Worm (Caenorhabditis elegans): ENCODE data around the gene C44C10.7.

The C44C10.7 gene

DNA sequence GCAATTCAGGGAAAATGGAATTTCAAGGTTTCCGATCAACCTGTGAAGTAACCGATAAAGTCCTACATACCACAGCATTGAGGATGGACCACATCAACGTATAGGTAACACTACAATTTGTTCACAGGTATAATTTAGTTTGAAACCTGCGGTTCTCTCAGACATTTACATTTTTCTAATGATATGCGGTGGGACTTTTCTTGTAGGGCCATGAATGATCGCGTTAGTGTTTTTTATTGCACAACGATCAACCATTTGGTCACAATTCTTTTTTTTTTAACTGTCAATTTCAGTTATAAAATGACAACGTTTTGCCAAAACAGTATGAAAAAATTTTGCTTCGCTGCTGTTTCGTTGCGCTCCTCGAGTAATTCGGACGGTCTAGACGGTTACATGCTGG, 8.6 kb upstream of the C44C10.7 start, which contains the start of gene C44C10.12:
C44C10.12 (plus strand) TSS at position 301 of the 400 bp plus-strand sequence.
- no peak for TF ChIP-seq unc-62 (GFP tag; optimal IDR thresholded peaks at IDR 0.05)

DNA sequence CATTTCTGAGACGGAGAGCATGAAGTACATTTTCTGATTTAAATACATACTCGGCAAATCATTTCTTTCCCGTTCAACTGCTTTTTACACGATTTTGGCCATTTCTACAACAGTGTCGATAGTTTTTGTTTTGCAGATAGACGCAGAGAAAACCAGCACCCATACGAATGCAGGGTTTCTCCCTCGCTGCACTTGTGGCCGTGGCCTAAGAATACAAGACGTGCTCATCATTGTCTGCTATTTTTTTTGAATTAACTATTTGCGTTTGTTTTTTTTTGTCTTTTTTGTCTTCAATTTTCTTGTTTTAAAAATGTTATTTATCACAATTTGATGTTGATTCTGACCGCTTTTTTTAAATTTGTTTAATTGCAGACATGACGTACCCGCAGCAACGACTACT, 5.0 kb upstream of the C44C10.7 start, which contains the start of gene smcl-1:
smcl-1 (plus strand) TSS at position 373 of the 400 bp plus-strand sequence.
- TF ChIP-seq unc-62 (GFP tag; optimal IDR thresholded peaks at IDR 0.05), result no peak

DNA sequence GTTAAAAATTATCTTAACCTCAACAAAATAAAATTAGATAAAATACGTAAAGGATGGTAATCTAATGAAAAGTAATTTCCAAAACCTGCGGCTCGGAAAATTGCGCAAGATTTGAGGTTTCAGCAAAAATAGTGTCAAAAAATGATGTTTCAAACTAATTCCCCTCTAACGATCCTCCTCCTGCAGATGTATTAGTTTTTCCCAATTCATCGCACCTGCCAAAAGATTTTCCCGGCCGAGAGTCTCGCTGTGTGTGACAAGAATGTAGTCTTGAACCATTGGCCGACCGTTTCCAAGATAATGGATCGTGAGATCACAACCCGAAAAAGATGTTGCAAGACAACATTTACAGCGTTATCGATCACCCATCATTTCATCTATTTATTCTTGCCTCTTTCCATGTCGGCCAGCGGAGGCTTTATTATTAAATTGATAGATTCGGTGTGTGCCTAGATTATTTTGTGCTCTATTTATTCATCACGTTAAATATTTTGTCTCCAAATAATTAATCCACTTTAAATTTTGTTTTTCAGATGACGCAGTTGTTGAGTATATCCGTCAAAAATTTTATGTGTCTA, 2.0 kb upstream of the C44C10.7 start, which contains the start of the genes C44C10.10 and C44C10.5:
C44C10.10 (plus strand) TSS at position 301 of the 578 bp plus-strand sequence.
C44C10.5 (plus strand) TSS at position 528 of the 578 bp plus-strand sequence.
- TF ChIP-seq unc-62 (GFP tag; optimal IDR thresholded peaks at IDR 0.05), result no peak

DNA sequence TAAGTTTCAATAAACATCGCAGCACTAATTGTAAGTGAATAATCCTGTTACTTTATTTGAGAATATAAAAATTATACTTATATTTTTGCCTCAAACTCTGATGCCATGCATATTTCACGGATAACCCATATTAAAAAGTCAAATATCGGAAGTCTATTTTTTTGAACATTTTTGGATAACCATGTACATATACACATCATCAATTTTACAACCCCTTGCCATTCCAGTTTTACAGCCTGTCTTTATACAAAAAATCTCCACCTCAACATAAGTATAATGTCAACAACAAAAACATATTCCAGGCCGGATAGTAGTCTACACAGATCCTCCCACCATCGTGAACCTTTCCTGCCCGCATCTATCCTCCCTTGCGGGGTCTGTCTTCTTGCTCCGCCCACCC, 3.8 kb downstream of the C44C10.7 start, which contains the start of gene hnd-1:
hnd-1 (plus strand) TSS at position 301 of the 400 bp plus-strand sequence.
- TF ChIP-seq unc-62 (GFP tag; optimal IDR thresholded peaks at IDR 0.05), result no peak

DNA sequence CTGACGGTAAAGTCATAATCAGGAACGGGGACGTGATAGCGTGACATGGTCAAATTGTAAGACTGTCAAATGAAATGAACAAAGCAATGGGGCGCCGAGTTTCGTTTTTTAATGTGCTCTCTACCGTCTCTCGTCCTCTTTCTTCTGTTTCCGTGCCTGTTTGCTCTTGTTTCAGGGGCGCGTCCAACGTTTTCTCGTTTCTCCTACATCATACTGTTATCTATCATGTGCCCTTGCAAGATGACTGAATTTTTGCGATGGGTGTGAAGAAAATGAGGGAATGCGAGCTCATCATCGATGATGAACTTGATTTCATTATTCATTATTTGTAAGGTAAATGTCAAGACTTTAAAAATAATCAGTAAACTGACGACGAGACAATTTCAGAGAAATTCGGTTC, 7.2 kb downstream of the C44C10.7 start, which contains the start of gene T04F8.7:
T04F8.7 (minus strand) TSS at position 130 of the 400 bp plus-strand sequence.
- no peak for TF ChIP-seq unc-62 (GFP tag; optimal IDR thresholded peaks at IDR 0.05)

DNA sequence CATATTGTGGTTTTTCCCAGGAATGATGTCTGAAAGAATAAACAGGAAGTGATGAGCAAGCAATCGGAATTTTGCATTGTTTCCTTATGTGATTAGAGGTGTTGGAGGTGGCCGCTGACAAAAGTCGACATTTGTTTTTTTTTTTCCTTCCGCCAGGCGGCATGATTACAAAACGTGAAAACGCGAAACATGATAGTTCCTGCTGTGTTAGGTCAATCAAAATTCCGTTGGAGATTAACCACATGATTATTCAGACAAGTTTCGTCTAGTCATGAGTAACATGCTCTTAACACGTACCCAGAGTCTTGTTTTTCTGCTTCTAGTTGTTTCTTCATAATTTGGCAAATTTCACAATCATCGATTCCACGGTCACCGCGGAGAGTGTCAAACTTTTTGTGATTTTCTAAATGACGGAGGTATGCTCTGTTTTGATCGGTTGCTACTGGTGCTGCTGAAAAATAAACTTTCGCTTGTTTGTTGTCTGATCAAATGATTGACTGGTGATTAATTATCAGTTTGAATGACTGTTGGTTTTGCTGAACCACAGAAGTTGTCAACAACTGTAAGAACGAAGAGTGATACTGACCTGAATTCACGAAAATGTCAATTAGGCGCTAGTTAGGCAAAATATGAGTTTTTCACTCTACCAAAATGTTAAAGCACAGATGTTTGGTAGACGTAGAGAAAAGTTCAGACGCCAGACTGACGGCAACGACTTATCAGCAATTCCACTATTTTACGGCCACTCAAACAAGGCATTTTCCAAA, 8.7 kb downstream of the C44C10.7 start:
- no peak for TF ChIP-seq unc-62 (GFP tag; optimal IDR thresholded peaks at IDR 0.05)

DNA sequence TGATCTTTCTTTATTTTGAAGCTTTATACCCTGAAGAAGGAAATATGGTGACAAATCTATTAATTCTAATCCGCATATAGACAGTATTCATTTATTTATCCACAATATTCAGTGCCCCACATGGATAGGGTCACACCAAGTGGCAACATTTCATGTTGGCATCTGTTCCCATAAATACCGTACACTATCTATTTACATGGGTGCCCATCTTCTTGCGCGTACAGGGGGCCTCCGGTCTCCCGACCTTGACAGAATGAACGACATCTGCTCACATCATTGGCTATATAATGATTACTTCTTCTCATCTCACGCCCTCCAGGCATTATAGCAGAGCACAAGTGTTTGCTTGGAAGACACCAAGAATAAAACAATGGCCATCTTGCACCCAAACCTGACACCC, 12.5 kb downstream of the C44C10.7 start:
- no peak for TF ChIP-seq unc-62 (GFP tag; optimal IDR thresholded peaks at IDR 0.05)

DNA sequence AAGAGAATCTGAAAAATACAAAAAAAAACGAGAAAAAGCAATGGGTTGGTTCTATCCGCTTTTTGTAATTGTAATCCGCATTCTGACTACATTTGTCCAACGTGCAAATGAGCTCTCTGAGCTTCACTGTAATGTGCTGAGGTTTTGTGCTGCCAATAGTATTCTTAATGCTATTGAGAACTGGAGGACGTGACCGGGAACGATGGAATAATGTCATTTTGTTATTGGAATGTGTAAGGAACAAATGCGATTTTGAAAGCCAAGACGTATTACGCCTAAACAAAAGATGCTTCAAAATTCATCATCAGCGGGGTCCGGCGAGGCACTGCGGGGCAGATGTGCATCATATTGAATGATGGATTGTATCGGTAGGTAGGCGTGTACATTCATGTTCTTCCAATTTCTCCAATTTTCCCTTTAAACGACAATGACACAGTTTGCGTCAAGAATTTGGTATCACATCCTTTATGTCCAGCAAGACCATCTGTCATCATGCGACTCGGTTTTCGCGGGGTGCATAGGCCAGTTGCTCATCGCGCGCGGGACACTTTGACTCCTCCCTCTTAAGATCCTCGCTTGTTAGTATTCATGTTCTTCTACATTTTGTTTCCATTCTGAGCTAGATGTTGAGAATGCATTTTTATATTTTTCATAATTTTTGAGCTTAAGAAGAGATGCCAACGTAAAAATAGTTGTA, 14.9 kb downstream of the C44C10.7 start:
- no peak for TF ChIP-seq unc-62 (GFP tag; optimal IDR thresholded peaks at IDR 0.05)

DNA sequence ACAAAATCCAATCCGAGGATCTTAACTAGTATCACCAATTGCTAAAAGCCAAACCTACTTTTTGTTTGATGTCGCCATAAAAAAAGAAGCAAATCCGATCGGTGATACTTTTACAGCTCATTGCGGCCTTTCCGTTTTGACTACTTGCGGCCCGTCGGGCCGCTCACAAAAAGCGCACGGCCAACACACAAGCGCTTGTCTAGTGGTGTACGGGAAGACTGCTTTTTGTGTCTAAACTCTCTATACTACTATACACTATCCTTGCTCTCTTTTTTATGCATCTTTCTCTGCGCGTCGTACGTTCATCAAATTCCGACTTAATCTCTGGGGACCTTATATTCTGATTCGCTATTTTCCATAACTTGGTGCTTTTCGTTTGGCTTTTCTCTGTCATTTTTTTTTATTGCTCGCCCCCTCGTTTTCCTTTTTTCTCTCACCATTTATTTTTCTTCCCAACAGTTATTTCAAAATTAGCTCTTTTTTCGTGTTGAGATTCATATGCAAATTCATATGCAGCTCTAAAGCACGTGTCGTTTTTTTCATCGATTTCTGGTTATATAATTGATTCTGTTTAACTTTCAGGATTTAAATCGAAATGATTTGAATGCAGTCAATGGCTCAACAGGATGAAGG, 21.4 kb downstream of the C44C10.7 start, which contains the start of gene noca-2:
noca-2 (plus strand) TSS at position 583 of the 633 bp plus-strand sequence.
- no peak for TF ChIP-seq unc-62 (GFP tag; optimal IDR thresholded peaks at IDR 0.05)

DNA sequence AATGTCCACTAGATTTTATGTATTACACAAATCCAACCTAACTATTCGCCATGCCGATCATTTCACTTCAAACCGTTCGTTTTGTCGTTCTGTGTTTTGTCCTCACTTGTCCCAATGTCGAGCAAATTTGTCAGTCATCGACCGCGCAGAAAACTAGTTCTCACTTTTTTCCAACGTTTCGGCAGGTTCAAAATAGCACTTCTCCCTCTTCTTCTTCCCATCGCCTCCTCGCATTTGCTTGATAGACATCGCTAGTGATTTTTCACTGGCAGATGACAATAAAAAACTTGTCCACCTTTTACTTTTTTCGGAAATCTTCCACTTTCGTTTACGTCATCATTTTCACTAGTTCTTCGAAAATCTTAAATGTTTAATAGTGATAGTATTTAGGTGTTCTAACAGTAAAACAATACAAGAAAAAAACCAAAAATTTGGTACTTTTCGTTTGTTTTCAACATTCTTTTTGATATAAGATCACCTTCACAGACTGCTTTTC, 22.5 kb downstream of the C44C10.7 start:
- no peak for TF ChIP-seq unc-62 (GFP tag; optimal IDR thresholded peaks at IDR 0.05)

DNA sequence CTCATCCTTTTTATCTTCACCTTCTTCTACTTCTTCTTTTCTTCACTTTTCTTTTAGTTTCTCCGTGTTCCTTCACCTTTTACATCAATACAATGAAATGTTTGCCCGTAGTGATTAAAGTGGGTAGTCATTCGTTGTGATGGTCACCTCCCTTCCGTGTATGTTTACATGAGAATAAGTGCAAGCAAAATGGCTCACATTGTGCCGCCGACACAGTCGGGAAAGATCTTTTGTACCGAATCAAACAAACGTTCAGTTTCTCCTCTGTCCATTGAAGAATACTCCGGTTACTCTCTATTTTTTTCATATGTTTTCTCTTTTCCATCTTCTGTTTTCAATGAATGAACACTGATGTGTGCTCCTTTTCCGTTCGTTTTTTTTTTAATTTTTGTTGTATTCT, 23.9 kb downstream of the C44C10.7 start:
- no peak for TF ChIP-seq unc-62 (GFP tag; optimal IDR thresholded peaks at IDR 0.05)

DNA sequence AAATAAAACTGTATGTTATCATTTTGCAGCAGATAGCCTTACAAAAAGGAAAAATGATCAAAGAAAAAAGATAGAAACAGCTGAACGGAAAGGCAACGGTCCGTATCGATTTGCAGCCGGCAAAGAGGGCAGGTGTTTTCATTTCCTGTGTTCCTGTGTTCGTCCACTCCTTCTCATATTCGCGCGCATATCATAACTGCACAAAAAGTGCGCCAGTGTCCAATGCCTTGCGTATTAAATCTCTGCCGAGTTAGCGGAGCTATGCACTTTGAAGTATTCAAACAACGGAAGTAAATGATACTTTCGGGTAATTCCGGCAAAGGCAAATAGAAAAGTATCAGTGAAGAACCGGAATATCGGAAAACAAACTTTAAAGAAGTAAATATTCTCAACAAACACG, 25.5 kb downstream of the C44C10.7 start:
- TF ChIP-seq unc-62 (GFP tag; optimal IDR thresholded peaks at IDR 0.05), result no peak

DNA sequence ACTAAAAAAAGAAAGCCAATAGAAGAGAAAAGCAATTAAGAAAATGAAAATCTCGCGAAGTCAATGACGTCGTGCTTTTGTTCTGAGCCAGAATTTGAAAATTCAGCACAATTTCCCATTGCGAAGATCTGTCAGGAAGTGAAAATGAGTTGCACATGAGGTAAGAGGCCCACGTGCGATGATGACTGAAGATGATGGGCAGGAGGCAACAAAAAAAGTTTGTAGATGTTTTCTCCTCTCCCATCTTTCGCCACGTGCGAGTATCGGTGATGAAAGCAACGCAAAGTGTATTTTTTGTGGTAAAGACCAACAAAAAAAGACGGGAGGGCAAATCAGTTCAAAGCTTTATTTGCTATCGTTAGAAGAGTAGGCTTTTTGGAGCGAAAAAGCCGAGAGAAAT, 26.0 kb downstream of the C44C10.7 start:
- no peak for TF ChIP-seq unc-62 (GFP tag; optimal IDR thresholded peaks at IDR 0.05)

DNA sequence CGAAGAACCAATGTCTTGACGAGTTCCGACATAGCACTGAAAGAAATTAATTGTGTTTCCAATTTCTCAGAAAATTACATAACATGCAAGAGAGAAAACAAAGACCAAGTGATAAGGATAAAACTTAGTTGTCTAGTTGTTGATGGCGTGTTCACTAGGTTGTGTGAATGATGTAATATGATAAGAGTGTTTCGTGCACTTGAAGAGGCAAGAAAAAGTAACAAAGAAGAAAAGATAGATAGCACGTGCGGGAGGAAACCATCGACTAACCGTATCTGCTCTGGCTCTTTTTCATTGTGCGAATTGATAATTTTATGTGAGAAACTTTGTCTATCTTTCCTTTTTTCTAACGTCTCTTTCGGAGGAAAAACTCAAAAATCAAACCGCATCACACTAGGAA, 26.4 kb downstream of the C44C10.7 start, which contains the start of gene sfxn-1.5:
sfxn-1.5 (minus strand) TSS at position 36 of the 400 bp plus-strand sequence.
- no peak for TF ChIP-seq unc-62 (GFP tag; optimal IDR thresholded peaks at IDR 0.05)

DNA sequence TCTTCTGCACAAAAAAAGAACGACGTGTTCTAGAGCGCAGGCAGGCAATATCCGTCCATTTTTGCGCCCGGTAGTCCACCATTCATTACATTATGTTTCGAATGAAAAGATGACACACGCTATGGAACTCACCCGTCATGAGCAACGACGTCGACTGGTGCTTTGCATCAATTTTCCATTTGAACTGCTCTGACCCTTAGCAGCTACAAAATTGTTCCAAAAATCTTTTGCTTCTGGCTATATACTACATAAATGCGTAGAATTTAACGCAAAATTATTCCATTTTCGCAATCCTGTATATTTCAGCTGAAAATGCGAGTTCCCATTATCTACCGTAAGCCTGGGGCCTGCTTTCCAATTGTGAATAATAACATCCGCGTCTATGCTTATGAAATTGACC, 29.7 kb downstream of the C44C10.7 start, which contains the start of gene T04F8.3:
T04F8.3 (plus strand) TSS at position 301 of the 400 bp plus-strand sequence.
- TF ChIP-seq unc-62 (GFP tag; optimal IDR thresholded peaks at IDR 0.05), result no peak

All from whole organism, dauer.